Fruit fly (Drosophila melanogaster) whole organism, prepupa: ENCODE data around the gene Ssk.

Experiments
- CG15336 ChIP-seq: fragments of 200-800 bp; sonication (Bioruptor generic); IDR thresholded peaks from 2 replicates; pipeline ENCODE4 v1.3.6; 2022; ENCODE audit warnings: missing biosample characterization, missing genetic modification characterization
- CG6276 ChIP-seq: fragments of 200-800 bp; sonication (Bioruptor generic); optimal IDR thresholded peaks from 2 replicates; lab custom pipeline; 2017; ENCODE audit warnings: missing biosample characterization, mild to moderate bottlenecking, missing genetic modification characterization
- CG6792 ChIP-seq: fragments of 200-800 bp; sonication (Bioruptor generic); optimal IDR thresholded peaks from 3 replicates; lab custom pipeline; 2016; ENCODE audit warnings: missing biosample characterization, missing genetic modification characterization
- CG8119 ChIP-seq: fragments of 200-800 bp; sonication (Bioruptor generic); IDR thresholded peaks from 3 replicates; pipeline ENCODE4 v1.3.6; 2022; ENCODE audit warnings: missing biosample characterization, missing genetic modification characterization
- CG8319 ChIP-seq: fragments of 200-800 bp; sonication (Bioruptor generic); optimal IDR thresholded peaks from 3 replicates; lab custom pipeline; 2016; ENCODE audit warnings: missing biosample characterization, missing genetic modification characterization
- CG9139 ChIP-seq: fragments of 200-800 bp; sonication (Bioruptor generic); optimal IDR thresholded peaks from 3 replicates; lab custom pipeline; 2017; ENCODE audit warnings: missing biosample characterization, mild to moderate bottlenecking, missing genetic modification characterization
- Eip78C ChIP-seq: fragments of 200-800 bp; sonication (Bioruptor generic); peaks from one replicate; lab custom pipeline; 2016; ENCODE audit warnings: missing biosample characterization, missing genetic modification characterization
- Lpt ChIP-seq: fragments of 200-800 bp; sonication (Bioruptor generic); optimal IDR thresholded peaks from 3 replicates; lab custom pipeline; 2016; ENCODE audit warnings: missing biosample characterization, missing genetic modification characterization
- Sox15 ChIP-seq: fragments of 200-800 bp; sonication (Bioruptor generic); optimal IDR thresholded peaks from 3 replicates; lab custom pipeline; 2016; ENCODE audit warnings: missing biosample characterization, missing genetic modification characterization
- net ChIP-seq: fragments of 200-800 bp; sonication (Bioruptor generic); optimal IDR thresholded peaks from 3 replicates; lab custom pipeline; 2016; ENCODE audit warnings: missing biosample characterization, missing genetic modification characterization

- TF ChIP-seq Lpt (GFP tag; lab: Kevin White, UChicago) (no peak), CG6792 (GFP tag; lab: Kevin White, UChicago) (no peak), CG9139 (GFP tag; lab: Kevin White, UChicago) (no peak), Eip78C (GFP tag; lab: Kevin White, UChicago) (no peak), CG8319 (no peak), net (GFP tag; lab: Kevin White, UChicago) (no peak), CG15336 (GFP tag; lab: Robert Waterston, UW) (no peak), Sox15 (GFP tag; lab: Kevin White, UChicago) (no peak), CG8119 (GFP tag; lab: Robert Waterston, UW) (no peak), CG6276 (GFP tag; lab: Kevin White, UChicago) (no peak)
These were observed 11.4 kb downstream of the Ssk start, which contains the start of gene CG42833 for dm6 chr3L:20199569-20200247.
